Fruit fly (Drosophila melanogaster) whole organism: ENCODE measurements around the gene Arts.

Experiments used
- CG8478 ChIP-seq: fragments of >200 bp; optimal IDR thresholded peaks from 2 replicates; lab custom pipeline; 2018; ENCODE audit warnings: inconsistent platforms
- Dll ChIP-seq: fragments of >200 bp; optimal IDR thresholded peaks from 2 replicates; lab custom pipeline; 2017
- EcR ChIP-seq, 2 experiments: fragments of >200 bp; optimal IDR thresholded peaks; 2 replicates each; lab custom pipeline; 2017; ENCODE audit warnings: missing biosample characterization in 2 of 2, missing genetic modification characterization in 2 of 2, missing genetic modification reagents in 2 of 2
- pan ChIP-seq: fragments of >200 bp; optimal IDR thresholded peaks from 2 replicates; lab custom pipeline; 2017
- psq ChIP-seq: fragments of >200 bp; optimal IDR thresholded peaks from 2 replicates; lab custom pipeline; 2017
- usp ChIP-seq: fragments of >200 bp; optimal IDR thresholded peaks from 2 replicates; lab custom pipeline; 2017; ENCODE audit warnings: missing biosample characterization, missing genetic modification characterization, mixed read lengths

The Arts gene

DNA sequence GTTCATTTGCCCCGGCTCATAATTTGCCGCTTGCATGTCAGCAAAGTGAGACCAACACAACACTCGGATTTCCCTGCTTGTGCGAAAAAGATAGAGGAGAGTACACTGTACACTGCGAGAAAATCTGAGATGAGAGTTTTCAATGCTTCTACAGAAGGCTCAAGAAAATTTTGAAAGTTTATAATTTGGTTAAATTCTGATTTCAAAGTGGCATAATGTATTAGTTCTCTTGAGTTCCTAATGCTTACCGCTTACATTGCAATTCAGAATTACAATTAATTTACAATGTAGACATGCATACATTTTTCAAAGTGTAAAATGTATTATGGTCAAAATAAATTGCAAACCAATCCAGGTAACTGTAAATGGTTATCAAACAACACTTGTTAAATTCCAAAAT, 40.3 kb downstream of the Arts start:
- TF ChIP-seq usp (GFP tag; lab: Kevin White, UChicago) (no peak), psq (lab: Kevin White, UChicago) (no peak), CG8478 (lab: Kevin White, UChicago) (no peak), pan (lab: Kevin White, UChicago) (no peak), EcR (GFP tag; optimal IDR thresholded peaks at IDR 0.05; lab: Kevin White, UChicago) (no peak), Dll (lab: Kevin White, UChicago) (no peak)

DNA sequence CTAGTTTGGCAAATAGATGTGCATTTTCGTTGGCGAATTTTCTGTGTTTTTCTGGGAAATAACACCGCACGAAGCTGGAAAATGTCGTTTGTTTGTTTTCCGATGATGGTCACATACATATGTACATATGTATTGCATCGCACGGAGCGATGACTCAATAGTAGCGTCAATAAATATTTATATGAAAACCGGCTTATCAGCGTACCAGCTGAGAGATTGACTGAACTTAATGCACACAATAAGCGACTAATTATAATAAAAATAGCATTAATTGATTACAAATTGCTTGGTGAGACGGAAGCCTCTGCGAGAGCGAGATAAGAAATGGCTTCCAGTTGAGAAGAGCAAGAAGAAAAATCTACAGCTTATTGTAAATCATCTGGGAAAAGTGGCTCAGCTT, 41.9 kb downstream of the Arts start:
- TF ChIP-seq pan (lab: Kevin White, UChicago), result no peak
- TF ChIP-seq psq (lab: Kevin White, UChicago), result no peak
- TF ChIP-seq usp (GFP tag; lab: Kevin White, UChicago), result no peak
- TF ChIP-seq Dll (lab: Kevin White, UChicago), result no peak
- TF ChIP-seq CG8478 (lab: Kevin White, UChicago), result no peak
- TF ChIP-seq EcR (GFP tag; optimal IDR thresholded peaks at IDR 0.05; lab: Kevin White, UChicago), result no peak

DNA sequence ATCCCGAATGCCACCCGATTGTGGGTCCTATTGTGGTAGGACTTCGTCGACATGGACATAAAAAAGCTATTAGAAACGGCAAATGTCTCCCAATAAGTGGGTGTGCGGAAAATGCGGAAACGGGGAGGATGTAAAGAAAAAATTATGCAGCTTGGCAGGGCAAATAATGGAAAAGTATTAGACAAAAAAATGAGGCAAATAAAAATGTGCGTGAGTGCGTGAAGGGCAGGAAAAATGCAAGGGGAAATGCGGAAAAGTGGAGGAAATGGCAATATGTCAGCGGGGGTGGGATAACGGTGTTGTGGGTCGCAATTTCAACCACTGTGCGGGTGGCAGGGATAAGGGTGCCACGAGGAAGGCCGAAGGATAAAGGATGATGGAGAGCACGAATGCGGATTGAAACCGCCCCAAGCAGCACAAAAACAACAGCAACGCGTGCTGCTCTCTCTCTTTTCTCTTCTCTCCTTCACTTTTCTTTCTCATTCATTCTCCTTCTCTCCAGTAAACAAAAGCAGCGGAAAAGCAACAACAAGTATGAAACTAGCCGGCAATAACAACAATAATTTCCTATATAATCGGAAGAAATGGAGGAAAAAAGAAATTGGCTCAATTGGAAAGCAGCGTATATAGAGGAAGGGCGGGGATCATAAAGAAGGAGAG, 42.8 kb downstream of the Arts start:
- TF ChIP-seq pan (lab: Kevin White, UChicago), result no peak
- TF ChIP-seq EcR (GFP tag; optimal IDR thresholded peaks at IDR 0.05; lab: Kevin White, UChicago), result no peak
- no peak for TF ChIP-seq CG8478 (lab: Kevin White, UChicago)
- no peak for TF ChIP-seq psq (lab: Kevin White, UChicago)
- no peak for TF ChIP-seq usp (GFP tag; lab: Kevin White, UChicago)
- TF ChIP-seq Dll (lab: Kevin White, UChicago), result no peak

DNA sequence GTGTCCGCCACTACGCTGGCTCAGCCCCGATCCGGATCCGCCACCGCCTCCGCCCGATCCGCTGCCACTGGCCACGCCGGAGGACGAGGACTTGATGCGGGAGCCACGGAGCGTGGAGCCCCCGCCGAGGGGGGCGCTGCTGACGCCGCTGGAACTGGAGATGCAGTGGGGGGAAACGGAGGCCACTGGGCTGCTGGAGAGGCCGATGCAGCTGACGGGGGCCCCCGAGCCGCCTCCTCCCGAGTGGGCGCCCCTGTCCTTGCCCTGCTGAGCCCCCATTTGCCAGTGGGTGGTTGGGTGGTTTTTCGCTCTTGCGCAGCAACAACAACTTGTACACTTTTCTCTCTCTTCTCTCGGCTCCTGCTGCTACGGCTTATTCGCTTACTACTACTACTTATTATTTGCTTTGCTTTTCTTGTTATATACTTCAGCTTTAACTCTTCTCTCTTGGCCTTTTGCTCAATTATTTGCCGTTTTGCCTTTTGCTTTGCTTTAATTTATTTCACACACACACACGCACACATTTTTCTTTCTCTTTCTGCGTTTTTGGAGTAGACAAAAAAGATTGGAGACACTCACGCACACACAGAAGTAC, 44.3 kb downstream of the Arts start:
- no peak for TF ChIP-seq CG8478 (lab: Kevin White, UChicago)
- TF ChIP-seq usp (GFP tag; lab: Kevin White, UChicago), result no peak
- no peak for TF ChIP-seq psq (lab: Kevin White, UChicago)
- no peak for TF ChIP-seq Dll (lab: Kevin White, UChicago)
- no peak for TF ChIP-seq pan (lab: Kevin White, UChicago)
- no peak for TF ChIP-seq EcR (GFP tag; optimal IDR thresholded peaks at IDR 0.05; lab: Kevin White, UChicago)

DNA sequence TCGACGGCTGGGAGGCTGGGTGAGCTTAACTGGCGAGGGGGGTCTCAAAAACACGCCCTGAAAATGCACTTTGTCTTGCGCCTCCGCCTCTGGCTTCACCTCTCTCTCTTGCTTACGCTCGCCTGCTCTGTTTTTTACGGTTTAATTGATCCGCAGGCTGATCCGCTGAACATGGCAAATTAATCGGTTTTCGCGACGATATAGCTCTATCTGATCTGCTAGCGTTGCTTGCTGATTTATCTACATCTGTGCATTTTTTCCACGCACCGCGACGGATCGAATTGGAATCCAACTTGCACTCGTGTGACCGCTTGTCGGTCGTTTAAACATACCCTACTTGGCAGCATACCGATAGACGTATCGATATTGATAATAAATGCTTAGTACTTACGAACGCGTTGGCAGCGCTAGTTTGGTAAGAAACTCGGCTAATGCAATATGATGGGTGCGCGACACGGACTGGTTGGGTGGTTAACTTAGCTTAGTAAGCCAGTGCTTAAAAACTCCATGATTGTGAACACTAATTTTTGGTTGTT, 45.0 kb downstream of the Arts start, which contains the start of gene Abl:
Abl (minus strand) TSS at position 305 of the 536 bp plus-strand sequence.
- TF ChIP-seq pan (lab: Kevin White, UChicago) (no peak), usp (GFP tag; lab: Kevin White, UChicago) (no peak), Dll (lab: Kevin White, UChicago) (no peak), psq (lab: Kevin White, UChicago) (no peak)

DNA sequence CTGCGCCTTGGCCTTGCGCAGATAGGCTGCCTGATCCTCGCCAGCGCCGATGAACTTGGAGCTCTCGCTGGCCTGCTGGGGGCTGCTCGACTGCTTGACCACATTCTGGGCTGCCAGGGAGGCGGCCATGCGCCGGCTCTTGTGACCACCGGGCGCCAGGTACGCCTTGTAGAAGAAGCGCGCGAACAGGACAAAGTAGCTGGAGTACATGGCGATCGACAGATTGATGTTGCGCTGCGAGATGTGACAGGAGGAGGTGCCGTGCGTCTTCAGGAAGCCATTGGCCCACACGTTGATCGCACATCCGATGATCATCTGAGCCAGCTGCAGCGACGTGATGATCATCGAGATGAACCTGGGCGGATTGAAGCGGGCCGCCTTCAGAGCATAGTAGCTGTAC, 47.4 kb downstream of the Arts start:
- TF ChIP-seq usp (GFP tag; lab: Kevin White, UChicago), result no peak
- TF ChIP-seq psq (lab: Kevin White, UChicago), result no peak
- TF ChIP-seq EcR (GFP tag; optimal IDR thresholded peaks at IDR 0.05; lab: Kevin White, UChicago), result no peak

DNA sequence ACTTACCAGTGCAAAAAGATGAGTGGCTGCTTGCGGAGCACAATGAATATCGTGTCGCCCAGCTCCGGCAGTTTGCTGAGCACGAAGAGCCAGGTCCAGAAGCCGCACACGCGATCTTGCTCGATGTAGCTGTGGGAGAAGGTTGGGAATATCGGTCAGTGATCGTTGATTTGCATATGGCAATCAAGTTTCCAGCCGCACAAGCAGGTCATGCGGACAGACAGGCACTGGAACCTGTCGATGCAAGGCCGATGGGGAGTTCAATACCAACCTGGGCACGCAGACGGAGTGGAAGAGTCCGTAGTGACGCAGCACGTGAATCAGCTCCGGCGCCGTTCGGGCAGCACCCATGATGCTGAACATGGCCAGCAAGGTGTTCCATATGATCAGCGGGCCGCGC, 48.5 kb downstream of the Arts start:
- no peak for TF ChIP-seq EcR (GFP tag; optimal IDR thresholded peaks at IDR 0.05; lab: Kevin White, UChicago)
- no peak for TF ChIP-seq CG8478 (lab: Kevin White, UChicago)
- no peak for TF ChIP-seq usp (GFP tag; lab: Kevin White, UChicago)
- TF ChIP-seq psq (lab: Kevin White, UChicago), result no peak
- TF ChIP-seq Dll (lab: Kevin White, UChicago), result no peak
- TF ChIP-seq pan (lab: Kevin White, UChicago), result no peak

DNA sequence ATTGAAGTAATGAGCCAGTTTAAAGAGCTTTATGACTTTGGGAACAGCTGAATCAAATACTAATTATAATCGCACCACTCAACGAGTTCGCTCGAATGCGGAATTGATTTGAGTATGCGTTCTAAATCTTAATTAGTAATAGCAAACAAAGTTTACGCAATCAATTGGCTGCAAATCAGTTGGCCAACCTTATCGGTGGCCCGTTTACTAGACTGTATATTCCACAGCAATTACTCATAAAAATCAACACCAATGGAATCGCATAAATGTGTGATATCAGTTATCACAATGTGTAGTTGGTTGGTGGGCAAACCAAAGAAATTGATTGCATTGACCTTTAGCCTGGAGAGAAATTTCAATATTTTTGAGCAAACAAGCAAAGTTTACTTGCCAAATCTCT, 49.9 kb downstream of the Arts start:
- TF ChIP-seq pan (lab: Kevin White, UChicago) (no peak), EcR (GFP tag; optimal IDR thresholded peaks at IDR 0.05; lab: Kevin White, UChicago) (no peak), usp (GFP tag; lab: Kevin White, UChicago) (no peak)

DNA sequence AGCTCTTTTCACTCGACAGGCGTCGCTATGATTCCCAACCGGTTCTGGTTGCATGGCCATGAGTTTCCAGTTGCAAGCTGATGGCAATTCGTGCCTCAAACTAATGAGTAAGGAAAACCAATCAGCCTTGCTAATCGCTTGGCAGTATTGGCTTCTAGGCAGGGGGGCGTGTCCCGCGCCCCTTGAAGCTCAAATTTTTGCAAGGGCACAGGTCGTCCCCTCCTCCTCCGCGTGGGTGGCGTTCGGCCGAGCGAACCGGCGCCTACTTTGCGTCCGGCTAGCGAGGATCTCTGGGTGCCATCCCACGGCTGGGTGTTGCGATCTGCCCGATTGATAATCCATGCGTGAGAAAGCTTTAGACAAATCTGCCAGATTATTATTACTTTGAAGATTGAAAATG, 51.0 kb downstream of the Arts start:
- no peak for TF ChIP-seq psq (lab: Kevin White, UChicago)
- no peak for TF ChIP-seq EcR (GFP tag; optimal IDR thresholded peaks at IDR 0.05; lab: Kevin White, UChicago)
- no peak for TF ChIP-seq pan (lab: Kevin White, UChicago)
- no peak for TF ChIP-seq usp (GFP tag; lab: Kevin White, UChicago)
- no peak for TF ChIP-seq CG8478 (lab: Kevin White, UChicago)
- TF ChIP-seq Dll (lab: Kevin White, UChicago), result no peak

DNA sequence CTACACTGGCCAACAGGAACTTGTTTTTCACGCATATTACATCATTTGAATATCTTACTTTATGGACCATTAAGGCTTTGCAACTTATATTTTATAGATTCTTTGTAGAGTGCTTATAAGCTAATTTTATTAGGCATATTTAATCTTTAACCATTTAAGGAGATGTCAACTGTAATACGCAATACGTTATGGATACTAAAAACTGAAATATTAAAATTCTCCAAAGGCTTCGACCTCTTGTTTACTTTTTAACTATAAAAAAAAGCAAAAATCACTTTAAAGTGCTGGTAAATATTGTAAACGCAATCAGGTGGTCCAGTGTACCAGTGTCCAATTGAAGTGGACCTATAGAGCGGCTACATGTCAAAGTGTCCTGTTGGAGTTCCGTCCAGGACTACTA, 54.4 kb downstream of the Arts start:
- TF ChIP-seq usp (GFP tag; lab: Kevin White, UChicago) (no peak), EcR (GFP tag; optimal IDR thresholded peaks at IDR 0.05; lab: Kevin White, UChicago) (no peak), CG8478 (lab: Kevin White, UChicago) (no peak), psq (lab: Kevin White, UChicago) (no peak), Dll (lab: Kevin White, UChicago) (no peak), pan (lab: Kevin White, UChicago) (no peak)
